Worm (Caenorhabditis elegans) whole organism, L2 larva: ENCODE measurements around the gene ser-1.

Experiments
- C34F6.9 ChIP-seq: fragments of 150-350 bp; optimal IDR thresholded peaks from 2 replicates; lab custom pipeline; 2014; ENCODE audit warnings: missing biosample characterization, missing genetic modification characterization
- fos-1 ChIP-seq: fragments of 150-350 bp; optimal IDR thresholded peaks from 2 replicates; lab custom pipeline; 2014; ENCODE audit warnings: missing biosample characterization, missing genetic modification characterization
- nhr-77 ChIP-seq: fragments of 150-350 bp; optimal IDR thresholded peaks from 2 replicates; lab custom pipeline; 2014; ENCODE audit warnings: missing biosample characterization, missing genetic modification characterization
- snpc-4 ChIP-seq: fragments of 150-350 bp; optimal IDR thresholded peaks from 2 replicates; lab custom pipeline; 2014; ENCODE audit warnings: missing biosample characterization, missing genetic modification characterization

- TF ChIP-seq snpc-4 (tag; lab: Kevin White, UChicago) = no peak
- no peak for TF ChIP-seq nhr-77
- no peak for TF ChIP-seq C34F6.9 (tag; lab: Kevin White, UChicago)
- no peak for TF ChIP-seq fos-1 (tag; lab: Kevin White, UChicago)
These were observed 22.9 kb downstream of the ser-1 start, which contains the start of gene F59C12.4 for ce11 chrX:16602457-16602856.
